Fruit fly (Drosophila melanogaster): ENCODE results near the gene hale.

- no peak for TF ChIP-seq CG8478 (optimal IDR thresholded peaks at IDR 0.05)
- TF ChIP-seq CTCF (optimal IDR thresholded peaks at IDR 0.05): no peak
Measured at dm6 chr3L:19991120-19991519, 5.5 kb upstream of the hale start, which contains the start of gene fln.

Data from S2 (cell line).